Fruit fly (Drosophila melanogaster) whole organism: Measurements from ENCODE around the gene Edg78E.

Experiments
- CG8478 ChIP-seq: fragments of >200 bp; optimal IDR thresholded peaks from 2 replicates; lab custom pipeline; 2018; ENCODE audit warnings: inconsistent platforms
- Dll ChIP-seq: fragments of >200 bp; optimal IDR thresholded peaks from 2 replicates; lab custom pipeline; 2017
- EcR ChIP-seq, 2 experiments: fragments of >200 bp; optimal IDR thresholded peaks; 2 replicates each; lab custom pipeline; 2017; ENCODE audit warnings: missing biosample characterization in 2 of 2, missing genetic modification characterization in 2 of 2, missing genetic modification reagents in 2 of 2
- pan ChIP-seq: fragments of >200 bp; optimal IDR thresholded peaks from 2 replicates; lab custom pipeline; 2017
- psq ChIP-seq: fragments of >200 bp; optimal IDR thresholded peaks from 2 replicates; lab custom pipeline; 2017
- usp ChIP-seq: fragments of >200 bp; optimal IDR thresholded peaks from 2 replicates; lab custom pipeline; 2017; ENCODE audit warnings: missing biosample characterization, missing genetic modification characterization, mixed read lengths

The Edg78E gene

DNA sequence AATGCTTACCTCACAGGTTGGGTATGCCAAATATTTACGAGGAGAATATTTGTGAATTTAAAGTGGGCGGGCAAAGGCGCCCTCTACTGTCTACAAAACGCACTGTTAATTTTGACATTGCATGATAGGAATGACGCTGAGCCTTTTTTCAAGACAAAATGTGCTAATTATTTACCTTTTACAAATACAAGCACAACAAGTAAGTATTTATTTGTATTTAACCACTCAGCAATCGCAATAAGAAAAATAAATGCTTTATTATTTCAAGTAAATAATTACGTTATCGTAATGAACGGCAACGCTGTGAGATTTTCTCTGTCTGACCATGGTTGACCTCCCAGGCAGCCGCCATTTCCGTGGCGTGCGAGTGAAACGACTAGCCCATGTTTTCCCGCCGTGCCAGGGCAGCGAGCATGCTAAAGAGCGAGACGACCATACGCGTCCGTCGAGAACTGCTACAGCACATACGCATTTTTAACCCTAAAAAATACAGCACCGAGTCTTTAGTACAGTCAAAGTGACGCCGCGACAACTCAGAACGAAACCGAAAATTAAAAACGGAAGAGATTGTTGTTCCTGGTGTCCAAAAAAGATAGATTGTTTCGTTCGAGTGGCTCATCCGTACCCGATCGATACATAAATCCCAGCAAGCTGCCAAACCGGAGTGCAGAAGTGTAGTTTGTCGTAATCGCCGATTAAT is 11.8 kb downstream of the Edg78E start, which contains the start of the genes CG12974 and pzg:
CG12974 (minus strand) TSS at position 324 of the 700 bp plus-strand sequence.
pzg (plus strand) TSS at position 461 of the 700 bp plus-strand sequence.
- TF ChIP-seq usp (no peak), EcR (GFP tag; optimal IDR thresholded peaks at IDR 0.05; lab: Kevin White, UChicago) (peak; percentile 46 to 71), Dll (lab: Kevin White, UChicago) (no peak), psq (lab: Kevin White, UChicago) (no peak), CG8478 (lab: Kevin White, UChicago) (peak; percentile 83), pan (lab: Kevin White, UChicago) (no peak)

DNA sequence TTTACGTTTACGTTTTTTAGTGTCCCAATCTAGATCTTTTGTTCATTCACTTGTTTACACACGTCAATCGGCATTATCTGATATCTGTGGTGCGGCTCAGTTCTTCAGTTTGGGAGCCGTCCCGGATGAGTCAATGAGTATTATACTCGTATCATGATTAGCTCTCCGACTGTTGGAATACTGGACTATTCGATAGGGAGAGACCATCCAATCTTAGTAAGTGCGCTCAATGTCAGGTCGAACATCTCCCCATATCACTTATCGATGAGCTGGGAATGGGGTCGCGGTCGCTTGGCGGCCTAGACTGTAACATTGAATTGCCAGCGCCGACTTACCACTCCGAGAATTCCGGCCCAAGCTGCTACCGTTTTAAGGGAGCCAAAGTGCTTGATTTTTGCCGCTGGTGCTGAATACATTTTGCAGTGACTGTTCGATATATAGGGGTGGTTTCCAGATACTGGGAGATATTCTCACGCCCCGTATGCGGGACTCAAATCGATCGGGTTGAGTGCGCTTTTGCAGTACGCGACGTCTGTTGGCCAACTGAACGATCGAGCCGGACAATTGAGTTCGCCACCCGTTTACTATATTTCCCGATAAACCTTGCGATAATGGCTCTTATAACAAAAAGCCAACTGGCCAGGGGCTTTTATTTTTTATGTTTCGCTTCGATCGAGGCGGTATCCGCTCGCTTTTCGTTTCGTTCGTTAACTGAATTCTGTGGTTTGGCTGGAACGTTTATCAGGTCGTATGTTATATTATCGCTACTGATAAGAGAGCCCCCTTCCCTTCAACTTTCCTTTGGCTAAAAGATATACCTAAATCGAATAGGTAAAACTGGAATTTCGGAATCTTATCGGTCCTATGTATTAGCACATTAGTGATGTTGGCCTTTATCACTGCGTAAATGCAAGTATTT is 12.6 kb downstream of the Edg78E start:
- TF ChIP-seq usp: no peak
- no peak for TF ChIP-seq EcR (GFP tag; optimal IDR thresholded peaks at IDR 0.05; lab: Kevin White, UChicago)
- TF ChIP-seq CG8478 (lab: Kevin White, UChicago): no peak

DNA sequence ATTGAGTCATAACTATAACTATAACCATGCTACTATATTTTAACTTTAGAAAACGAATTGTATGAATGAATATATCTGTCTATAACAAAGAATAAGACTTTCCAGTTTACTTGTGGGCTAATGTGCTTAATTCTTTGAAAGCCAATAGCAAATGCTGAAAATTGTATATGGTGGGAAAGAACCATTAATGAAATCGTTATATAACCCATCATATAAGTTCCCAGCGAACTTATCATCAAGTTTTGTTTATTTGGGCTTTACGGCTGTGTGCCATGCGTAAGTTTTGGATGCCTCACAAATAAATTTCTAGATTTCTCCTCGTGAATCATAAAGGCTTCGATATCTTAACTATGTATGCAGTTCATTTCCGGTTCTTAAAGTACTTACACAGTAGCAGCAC is 13.8 kb downstream of the Edg78E start:
- TF ChIP-seq pan (lab: Kevin White, UChicago): no peak
- no peak for TF ChIP-seq Dll (lab: Kevin White, UChicago)
- no peak for TF ChIP-seq usp

DNA sequence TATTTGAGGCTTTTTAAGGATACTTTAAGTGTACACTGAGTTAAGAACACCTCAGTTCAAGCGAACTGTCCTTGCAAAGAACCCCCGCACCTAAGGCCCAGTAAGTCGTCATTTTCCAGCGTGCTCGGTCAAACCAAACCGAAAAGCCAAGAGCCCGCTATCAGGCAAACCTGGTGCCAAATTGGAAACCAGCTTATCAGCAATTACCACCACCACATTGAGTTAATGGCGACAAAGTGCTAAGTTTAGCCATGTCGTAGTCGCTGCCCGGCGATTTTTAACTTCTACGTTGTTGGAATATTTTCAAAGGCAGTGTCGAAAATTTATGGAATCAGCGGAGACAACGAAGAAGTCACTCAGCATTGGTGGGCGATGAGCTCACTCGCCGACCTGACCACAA is 14.9 kb downstream of the Edg78E start:
- TF ChIP-seq Dll (lab: Kevin White, UChicago): no peak
- no peak for TF ChIP-seq CG8478 (lab: Kevin White, UChicago)
- no peak for TF ChIP-seq usp
- no peak for TF ChIP-seq EcR (GFP tag; optimal IDR thresholded peaks at IDR 0.05; lab: Kevin White, UChicago)
- TF ChIP-seq psq (lab: Kevin White, UChicago): no peak
- TF ChIP-seq pan (lab: Kevin White, UChicago): no peak

DNA sequence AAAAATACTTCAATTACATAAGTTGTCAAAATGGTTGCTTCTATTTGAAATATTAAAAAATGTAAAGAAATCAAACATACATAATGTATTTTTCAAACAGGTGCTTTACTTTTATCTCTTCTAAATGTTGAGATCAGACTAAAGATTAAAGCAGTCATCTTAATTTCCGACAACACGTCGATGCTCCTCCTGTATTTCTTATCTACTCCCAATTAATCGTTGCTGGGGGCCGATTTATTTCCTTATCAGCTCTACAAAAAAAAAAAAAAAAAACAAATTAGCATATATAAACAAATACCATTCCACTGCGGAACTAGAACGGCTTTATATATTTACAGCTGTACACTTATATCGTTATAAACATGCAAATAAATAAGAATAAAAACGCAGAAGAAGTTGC is 15.9 kb downstream of the Edg78E start:
- TF ChIP-seq usp: no peak
- no peak for TF ChIP-seq psq (lab: Kevin White, UChicago)
- TF ChIP-seq Dll (lab: Kevin White, UChicago): no peak
- TF ChIP-seq EcR (GFP tag; optimal IDR thresholded peaks at IDR 0.05; lab: Kevin White, UChicago): no peak
- TF ChIP-seq pan (lab: Kevin White, UChicago): no peak
- no peak for TF ChIP-seq CG8478 (lab: Kevin White, UChicago)

DNA sequence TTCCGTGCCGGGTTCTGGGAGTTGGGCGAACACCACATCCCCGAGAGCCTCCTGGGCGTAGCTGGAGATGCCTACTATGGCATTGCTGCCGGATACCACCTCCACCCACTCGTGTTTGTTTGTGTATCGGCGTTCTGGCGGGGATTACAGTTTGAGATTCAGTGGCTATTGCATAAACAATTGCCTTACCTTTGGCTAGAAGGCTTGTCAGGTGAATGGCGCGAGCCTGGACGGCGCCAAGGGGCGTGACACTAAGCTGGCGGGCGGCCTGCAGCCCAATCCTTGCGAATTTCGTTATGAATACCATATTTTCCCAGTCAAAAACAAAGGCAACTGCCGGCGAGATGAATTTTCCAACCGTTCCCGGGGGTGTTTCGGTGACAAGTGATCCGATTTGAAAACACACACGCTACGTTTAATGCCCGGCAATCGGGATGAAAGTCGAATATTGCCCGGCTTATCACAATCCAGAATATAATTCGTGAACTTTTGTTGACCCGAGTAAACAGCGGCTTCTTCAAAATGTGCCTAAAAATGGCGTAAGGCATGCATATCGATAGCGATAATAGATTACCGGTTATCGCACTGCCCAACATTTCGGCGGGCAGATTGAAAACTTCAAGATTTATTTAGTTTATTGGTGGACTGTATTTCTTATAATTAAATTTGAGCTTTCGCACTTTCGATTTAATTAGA is 16.5 kb downstream of the Edg78E start, which contains the start of gene ppl:
ppl (minus strand) TSS at position 511 of the 696 bp plus-strand sequence.
- TF ChIP-seq pan (lab: Kevin White, UChicago) (no peak), Dll (lab: Kevin White, UChicago) (no peak), psq (lab: Kevin White, UChicago) (no peak), EcR (GFP tag; optimal IDR thresholded peaks at IDR 0.05; lab: Kevin White, UChicago) (no peak), usp (no peak), CG8478 (lab: Kevin White, UChicago) (no peak)

DNA sequence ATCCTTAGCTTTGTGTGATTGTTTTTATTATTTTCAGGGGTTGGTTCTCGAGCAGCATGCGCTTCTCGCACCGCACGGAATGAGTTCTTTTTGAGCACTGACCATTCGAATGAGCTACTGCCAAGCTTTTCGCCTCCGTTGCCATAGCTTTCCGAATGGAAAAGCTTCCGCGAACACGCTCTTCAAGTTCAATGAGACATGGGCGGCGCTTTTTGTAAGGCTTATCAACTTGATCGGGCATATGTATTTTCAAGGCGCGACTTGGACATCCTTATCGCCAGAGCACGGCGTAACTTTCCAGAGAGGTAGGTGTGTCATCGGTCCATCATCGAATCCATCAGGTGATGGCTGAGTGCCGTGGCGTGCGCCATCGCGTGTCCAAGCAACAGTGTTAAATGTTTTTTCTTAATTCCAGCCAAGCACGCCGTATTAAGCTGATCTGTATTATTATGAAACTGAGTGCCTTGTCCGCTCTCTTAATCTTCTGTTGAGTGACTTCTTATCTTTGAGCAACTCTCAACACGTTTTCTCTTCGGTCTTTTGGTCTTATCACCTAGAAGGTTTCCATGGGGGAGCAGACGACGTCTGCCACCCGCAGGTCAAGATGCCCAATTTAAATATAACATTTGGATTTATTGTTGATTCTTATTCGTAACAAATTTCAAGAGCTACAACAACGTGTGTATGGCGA is 17.6 kb downstream of the Edg78E start, which contains the start of gene AcCoAS:
AcCoAS (minus strand) TSS at position 368 of the 691 bp plus-strand sequence.
- no peak for TF ChIP-seq EcR (GFP tag; optimal IDR thresholded peaks at IDR 0.05; lab: Kevin White, UChicago)
- TF ChIP-seq pan (lab: Kevin White, UChicago): no peak

DNA sequence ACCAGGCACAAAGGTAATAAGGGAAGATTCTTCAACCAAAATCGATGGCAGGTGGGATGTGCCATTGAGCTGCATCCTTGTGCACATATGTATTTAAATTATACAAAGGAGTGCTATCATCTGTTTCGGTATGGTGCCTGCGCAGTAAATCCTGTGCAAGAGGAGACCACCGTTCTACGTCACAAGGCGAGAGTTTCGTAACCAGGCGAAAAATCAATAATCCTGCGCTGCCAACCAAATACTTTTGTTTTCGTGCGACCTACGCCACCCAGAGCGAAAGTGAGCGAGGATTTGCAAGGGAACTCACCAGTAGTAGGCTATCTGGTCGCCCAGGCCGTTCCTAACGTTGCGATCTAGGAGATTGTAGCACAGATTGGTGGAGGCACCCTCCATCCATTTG is 18.4 kb downstream of the Edg78E start:
- no peak for TF ChIP-seq pan (lab: Kevin White, UChicago)
- no peak for TF ChIP-seq EcR (GFP tag; optimal IDR thresholded peaks at IDR 0.05; lab: Kevin White, UChicago)
- TF ChIP-seq CG8478 (lab: Kevin White, UChicago): no peak
- no peak for TF ChIP-seq usp
- no peak for TF ChIP-seq psq (lab: Kevin White, UChicago)
- TF ChIP-seq Dll (lab: Kevin White, UChicago): no peak

DNA sequence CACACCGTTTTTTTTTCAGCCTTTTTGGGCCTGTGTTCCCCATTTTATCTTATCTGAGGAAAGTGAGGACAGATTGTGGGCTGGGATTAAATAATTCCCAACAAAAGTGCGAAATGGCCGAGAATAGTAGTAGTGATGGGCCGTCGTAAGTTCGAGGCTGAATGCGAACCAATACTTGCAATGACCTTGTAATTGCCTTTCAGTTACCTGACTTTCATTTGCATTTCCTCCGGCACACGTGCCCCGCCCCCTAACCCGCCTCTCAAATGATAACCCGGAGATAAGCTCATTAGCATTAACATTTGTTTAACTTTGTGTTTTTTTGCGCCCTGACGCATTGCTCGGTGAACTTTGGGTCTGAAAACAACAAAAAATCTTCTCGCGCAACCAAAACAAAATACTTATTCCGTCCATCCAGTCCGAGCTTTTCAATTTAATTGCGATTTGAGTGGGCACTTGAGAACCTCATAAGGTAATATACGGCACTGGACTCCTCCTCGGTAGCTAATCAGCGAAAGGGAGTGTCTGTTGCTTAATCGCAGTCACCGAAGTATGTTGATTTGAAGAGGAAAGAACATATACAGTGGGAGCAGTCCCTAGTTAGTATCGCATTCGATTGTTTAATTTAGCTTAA is 19.6 kb downstream of the Edg78E start:
- TF ChIP-seq pan (lab: Kevin White, UChicago) (no peak), Dll (lab: Kevin White, UChicago) (no peak), CG8478 (lab: Kevin White, UChicago) (no peak), psq (lab: Kevin White, UChicago) (no peak), EcR (GFP tag; optimal IDR thresholded peaks at IDR 0.05; lab: Kevin White, UChicago) (no peak)
